Worm (Caenorhabditis elegans): Measurements from ENCODE around the gene unc-9.

Gene unc-9

DNA sequence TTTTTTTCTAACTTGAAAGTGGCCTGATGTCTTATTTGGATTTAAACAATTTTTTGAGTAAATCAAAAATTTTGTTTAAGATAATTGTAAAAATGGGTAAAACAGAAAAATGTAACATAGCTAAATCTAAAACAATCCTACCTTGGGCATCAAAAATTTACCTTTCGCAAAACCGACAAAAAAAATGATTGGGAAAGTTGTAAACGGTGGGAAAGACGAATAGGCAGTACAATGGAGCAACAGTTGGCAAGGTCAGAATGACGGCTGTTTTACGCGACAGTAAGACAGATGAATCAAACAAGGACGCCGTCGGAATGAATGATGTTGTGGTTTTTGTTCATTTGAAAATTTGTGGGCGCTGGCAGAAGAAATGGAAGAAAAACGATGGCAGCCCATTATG lies 27.1 kb upstream of the unc-9 start:
- TF ChIP-seq eor-1 (tag; optimal IDR thresholded peaks at IDR 0.05): no peak
- no peak for TF ChIP-seq mml-1 (tag; optimal IDR thresholded peaks at IDR 0.05)
- TF ChIP-seq nhr-28 (tag; optimal IDR thresholded peaks at IDR 0.05): no peak
- TF ChIP-seq nhr-77 (tag; optimal IDR thresholded peaks at IDR 0.05): no peak
- no peak for TF ChIP-seq R02D3.7 (tag; optimal IDR thresholded peaks at IDR 0.05)
- TF ChIP-seq egl-27 (tag; optimal IDR thresholded peaks at IDR 0.05): no peak
- TF ChIP-seq nhr-76 (tag; optimal IDR thresholded peaks at IDR 0.05): no peak
- TF ChIP-seq nhr-43 (tag; optimal IDR thresholded peaks at IDR 0.05; ENCODE audit: poor library complexity, severe bottlenecking): no peak
- no peak for TF ChIP-seq lsy-12 (tag; optimal IDR thresholded peaks at IDR 0.05)
- no peak for TF ChIP-seq jun-1 (tag; optimal IDR thresholded peaks at IDR 0.05)
- no peak for TF ChIP-seq elt-2 (tag; optimal IDR thresholded peaks at IDR 0.05)
- TF ChIP-seq ceh-82 (tag; optimal IDR thresholded peaks at IDR 0.05): no peak
- TF ChIP-seq nhr-237 (tag; optimal IDR thresholded peaks at IDR 0.05): no peak
- no peak for TF ChIP-seq ZK546.5 (tag; optimal IDR thresholded peaks at IDR 0.05)
- TF ChIP-seq fkh-2 (tag; optimal IDR thresholded peaks at IDR 0.05): no peak
- TF ChIP-seq aly-2 (tag; optimal IDR thresholded peaks at IDR 0.05): no peak
- no peak for TF ChIP-seq nfya-1 (tag; optimal IDR thresholded peaks at IDR 0.05; ENCODE audit: insufficient read depth)
- no peak for TF ChIP-seq fos-1 (tag; optimal IDR thresholded peaks at IDR 0.05)
- no peak for TF ChIP-seq lin-39 (tag; optimal IDR thresholded peaks at IDR 0.05)

DNA sequence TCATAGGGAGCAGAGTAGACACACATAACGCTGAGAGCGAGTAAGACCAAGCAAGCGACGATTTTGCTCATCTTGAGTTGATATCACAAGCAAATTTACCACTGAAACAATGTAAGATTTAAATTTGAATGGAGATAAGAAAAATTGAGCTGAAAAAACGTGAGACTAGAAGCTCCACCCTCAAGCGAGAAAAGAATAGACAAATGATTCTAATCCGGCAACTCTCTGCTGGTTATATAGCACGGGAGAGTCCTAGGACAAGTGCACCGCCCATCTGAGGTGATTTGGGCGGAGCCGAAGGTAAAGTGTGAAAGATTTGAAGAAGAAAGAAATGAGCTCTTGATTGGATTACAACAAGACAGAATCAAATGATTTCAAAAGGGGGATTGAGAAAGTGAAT lies 23.2 kb upstream of the unc-9 start, which contains the start of gene nlp-3:
TSS of gene nlp-3 (minus strand) at position 101 of the 400 bp plus-strand sequence.
- no peak for TF ChIP-seq aly-2 (tag; optimal IDR thresholded peaks at IDR 0.05)
- no peak for TF ChIP-seq egl-27 (tag; optimal IDR thresholded peaks at IDR 0.05)
- no peak for TF ChIP-seq lsy-12 (tag; optimal IDR thresholded peaks at IDR 0.05)
- TF ChIP-seq nhr-237 (tag; optimal IDR thresholded peaks at IDR 0.05): no peak
- TF ChIP-seq snpc-4 (tag; optimal IDR thresholded peaks at IDR 0.05): no peak
- TF ChIP-seq nhr-11 (tag; optimal IDR thresholded peaks at IDR 0.05): no peak
- TF ChIP-seq tbx-2 (tag; optimal IDR thresholded peaks at IDR 0.05): no peak
- no peak for TF ChIP-seq lin-39 (tag; optimal IDR thresholded peaks at IDR 0.05)

DNA sequence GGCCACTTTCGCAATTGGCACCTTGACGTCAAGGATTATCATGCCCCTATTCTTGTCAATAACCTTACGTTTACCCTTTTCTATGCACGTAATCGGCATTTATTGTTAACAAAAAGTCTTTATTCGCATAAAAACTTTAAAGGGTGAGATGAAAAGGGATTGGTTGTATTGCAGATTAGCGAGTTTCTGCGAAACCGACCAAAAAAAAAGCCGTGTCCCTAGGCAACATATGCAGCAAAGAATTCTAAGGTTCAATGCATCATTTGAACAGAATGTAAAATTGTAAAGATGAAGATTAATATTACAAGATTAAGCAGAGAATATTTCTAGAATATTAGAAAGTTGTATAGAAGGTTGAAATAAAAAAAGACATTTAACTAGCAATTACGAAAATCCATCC lies 19.6 kb upstream of the unc-9 start:
- no peak for TF ChIP-seq ZK546.5 (tag; optimal IDR thresholded peaks at IDR 0.05)
- no peak for TF ChIP-seq daf-12 (tag; optimal IDR thresholded peaks at IDR 0.05)
- TF ChIP-seq sea-2 (GFP tag; optimal IDR thresholded peaks at IDR 0.05): no peak
- no peak for TF ChIP-seq elt-3 (tag; optimal IDR thresholded peaks at IDR 0.05)

DNA sequence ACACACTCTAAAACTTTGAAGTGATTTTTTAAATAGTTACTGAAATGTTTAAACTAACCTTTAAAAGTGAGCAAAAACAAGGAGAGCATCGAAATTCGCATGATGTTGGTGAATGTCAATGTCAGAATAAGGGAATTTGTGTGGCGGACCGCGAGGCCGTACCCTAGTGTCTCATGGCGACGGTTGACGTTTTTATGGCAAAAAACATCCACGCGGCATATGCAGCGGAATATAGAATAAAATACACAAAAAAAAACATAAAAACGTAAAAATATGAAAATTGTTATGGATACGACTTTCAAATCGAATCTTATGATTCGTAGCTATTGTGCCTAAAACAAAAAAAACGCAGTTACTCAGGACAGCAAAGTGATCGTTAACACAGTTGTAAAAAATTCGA lies 11.7 kb upstream of the unc-9 start, which contains the start of gene cwp-5:
TSS of gene cwp-5 (minus strand) at position 101 of the 400 bp plus-strand sequence.
- TF ChIP-seq unc-62 (GFP tag; optimal IDR thresholded peaks at IDR 0.05): no peak
- TF ChIP-seq sea-2 (GFP tag; optimal IDR thresholded peaks at IDR 0.05): no peak
- no peak for TF ChIP-seq snpc-4 (tag; optimal IDR thresholded peaks at IDR 0.05)
- TF ChIP-seq elt-3 (tag; optimal IDR thresholded peaks at IDR 0.05): no peak
- TF ChIP-seq egl-27 (tag; optimal IDR thresholded peaks at IDR 0.05): no peak
- TF ChIP-seq nhr-23 (tag; optimal IDR thresholded peaks at IDR 0.05): no peak
- TF ChIP-seq nhr-77 (tag; optimal IDR thresholded peaks at IDR 0.05): no peak
- TF ChIP-seq nhr-28 (tag; optimal IDR thresholded peaks at IDR 0.05): no peak
- no peak for TF ChIP-seq ama-1 (optimal IDR thresholded peaks at IDR 0.05)
- no peak for TF ChIP-seq nhr-25 (tag; optimal IDR thresholded peaks at IDR 0.05)
- TF ChIP-seq fkh-2 (tag; optimal IDR thresholded peaks at IDR 0.05): no peak
- no peak for TF ChIP-seq fkh-10 (GFP tag; optimal IDR thresholded peaks at IDR 0.05)

DNA sequence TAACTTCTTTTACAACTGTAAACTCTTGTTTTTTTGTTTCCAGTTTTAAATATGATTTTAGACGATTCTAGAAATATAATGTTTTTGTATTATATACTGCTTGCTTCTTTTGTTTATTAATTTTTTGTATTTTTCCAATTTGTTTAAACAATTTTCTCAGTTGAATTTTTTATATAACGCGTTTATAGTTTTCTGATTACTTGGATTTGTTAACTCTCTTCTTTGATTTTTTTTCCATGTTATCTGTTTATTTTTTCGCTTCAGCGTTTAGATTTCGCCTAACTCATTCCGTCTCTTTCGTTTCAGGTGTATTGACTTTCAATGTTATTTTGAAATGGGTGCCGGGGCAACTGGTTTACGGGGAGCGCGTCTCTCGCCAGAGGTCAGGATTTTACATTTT lies 10.7 kb upstream of the unc-9 start, which contains the start of gene gpa-6:
TSS of gene gpa-6 (plus strand) at position 301 of the 400 bp plus-strand sequence.
- TF ChIP-seq pha-4 (tag; optimal IDR thresholded peaks at IDR 0.05) (no peak), elt-1 (tag; optimal IDR thresholded peaks at IDR 0.05) (no peak), egl-27 (tag; optimal IDR thresholded peaks at IDR 0.05) (no peak), skn-1 (tag; optimal IDR thresholded peaks at IDR 0.05) (no peak), eor-1 (tag; optimal IDR thresholded peaks at IDR 0.05) (no peak), mdl-1 (tag; optimal IDR thresholded peaks at IDR 0.05) (no peak), aly-2 (tag; optimal IDR thresholded peaks at IDR 0.05) (no peak), ceh-28 (tag; optimal IDR thresholded peaks at IDR 0.05) (no peak), ztf-11 (tag; optimal IDR thresholded peaks at IDR 0.05) (no peak), nhr-25 (tag; optimal IDR thresholded peaks at IDR 0.05) (no peak), nhr-237 (tag; optimal IDR thresholded peaks at IDR 0.05) (no peak), egl-5 (tag; optimal IDR thresholded peaks at IDR 0.05) (no peak), unc-62 (GFP tag; optimal IDR thresholded peaks at IDR 0.05) (no peak), zag-1 (tag; optimal IDR thresholded peaks at IDR 0.05) (no peak), ztf-4 (tag; optimal IDR thresholded peaks at IDR 0.05) (no peak), nhr-12 (tag; optimal IDR thresholded peaks at IDR 0.05) (no peak), nfya-1 (tag; optimal IDR thresholded peaks at IDR 0.05; ENCODE audit: insufficient read depth) (no peak), fkh-2 (tag; optimal IDR thresholded peaks at IDR 0.05) (no peak), sea-2 (GFP tag; optimal IDR thresholded peaks at IDR 0.05) (no peak), fkh-10 (GFP tag; optimal IDR thresholded peaks at IDR 0.05) (no peak)
